Fruit fly (Drosophila melanogaster) whole organism, embryonic: Measurements from ENCODE around the gene Ugt37A2.

Source experiments
- Antp ChIP-seq: fragments of 200-800 bp; sonication (Bioruptor generic); optimal IDR thresholded peaks from 3 replicates; lab custom pipeline; 2016; ENCODE audit warnings: missing biosample characterization, missing genetic modification characterization
- Bdp1 ChIP-seq: fragments of 200-800 bp; sonication (Bioruptor generic); optimal IDR thresholded peaks from 3 replicates; lab custom pipeline; 2016; ENCODE audit warnings: missing biosample characterization, missing genetic modification characterization
- CG17568 ChIP-seq: fragments of 200-800 bp; sonication (Bioruptor generic); optimal IDR thresholded peaks from 2 replicates; lab custom pipeline; 2018; ENCODE audit warnings: missing biosample characterization, mild to moderate bottlenecking, missing genetic modification characterization, moderate library complexity
- CG32767 ChIP-seq: fragments of 200-800 bp; sonication (Bioruptor generic); IDR thresholded peaks from 2 replicates; pipeline ENCODE4 v1.3.6; 2022; ENCODE audit warnings: missing biosample characterization, missing genetic modification characterization
- CG3407 ChIP-seq: fragments of 200-800 bp; sonication (Bioruptor generic); optimal IDR thresholded peaks from 2 replicates; lab custom pipeline; 2018; ENCODE audit warnings: missing biosample characterization, mild to moderate bottlenecking, missing genetic modification characterization
- CG43689 ChIP-seq: fragments of 200-800 bp; sonication (Bioruptor generic); IDR thresholded peaks from 2 replicates; pipeline ENCODE4 v1.3.6; 2022; ENCODE audit warnings: missing biosample characterization, missing genetic modification characterization
- Sox102F ChIP-seq: fragments of 200-800 bp; sonication (Bioruptor generic); optimal IDR thresholded peaks from 2 replicates; lab custom pipeline; 2018; ENCODE audit warnings: missing biosample characterization, mild to moderate bottlenecking, missing genetic modification characterization, moderate library complexity
- Xbp1 ChIP-seq: fragments of 200-800 bp; sonication (Bioruptor generic); optimal IDR thresholded peaks from 3 replicates; lab custom pipeline; 2016; ENCODE audit warnings: missing biosample characterization, mild to moderate bottlenecking, missing genetic modification characterization
- ap ChIP-seq: fragments of 200-800 bp; sonication (Bioruptor generic); IDR thresholded peaks from 2 replicates; pipeline ENCODE4 v1.3.6; 2022; ENCODE audit warnings: missing biosample characterization, missing genetic modification characterization
- chif ChIP-seq, 2 experiments: fragments of 200-800 bp; sonication (Bioruptor generic); optimal IDR thresholded peaks; 3 replicates each; lab custom pipeline; 2016; ENCODE audit warnings: missing biosample characterization in 2 of 2, missing genetic modification characterization in 2 of 2
- fd96Cb ChIP-seq: fragments of 200-800 bp; sonication (Bioruptor generic); optimal IDR thresholded peaks from 2 replicates; lab custom pipeline; 2018; ENCODE audit warnings: missing biosample characterization, mild to moderate bottlenecking, missing genetic modification characterization, moderate library complexity
- sd ChIP-seq: fragments of 200-800 bp; sonication (Bioruptor generic); optimal IDR thresholded peaks from 3 replicates; lab custom pipeline; 2018; ENCODE audit warnings: missing biosample characterization, mild to moderate bottlenecking, missing genetic modification characterization, moderate library complexity

DNA sequence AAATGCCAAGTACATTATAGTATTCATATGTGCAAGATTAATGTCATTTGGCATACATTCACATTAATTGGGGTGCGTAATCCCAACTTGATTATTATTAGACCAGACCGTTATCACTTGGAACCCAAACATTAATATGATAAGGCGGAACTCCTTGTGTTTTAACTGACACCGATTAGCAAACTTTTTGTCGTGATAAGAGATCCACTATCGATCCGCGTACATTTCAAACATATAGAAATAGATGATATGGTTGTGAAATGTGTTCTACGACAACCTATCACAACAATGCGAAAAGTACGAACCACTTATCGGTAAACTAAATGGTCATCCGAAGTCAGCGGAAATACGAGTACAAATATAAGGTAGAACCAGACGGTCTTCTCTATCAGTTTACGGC lies at the start of gene Ugt37A2:
- no peak for TF ChIP-seq Bdp1
- TF ChIP-seq CG3407: no peak
- TF ChIP-seq sd (tag; lab: Kevin White, UChicago): no peak
- TF ChIP-seq fd96Cb (tag; lab: Kevin White, UChicago): no peak
- no peak for TF ChIP-seq ap (GFP tag; lab: Robert Waterston, UW)
- TF ChIP-seq CG43689 (GFP tag; lab: Robert Waterston, UW): no peak
- TF ChIP-seq CG17568 (GFP tag; lab: Kevin White, UChicago): no peak
- no peak for TF ChIP-seq Sox102F (GFP tag; lab: Kevin White, UChicago)
- no peak for TF ChIP-seq chif (GFP tag; optimal IDR thresholded peaks at IDR 0.05; lab: Kevin White, UChicago)
- TF ChIP-seq Xbp1 (GFP tag; lab: Kevin White, UChicago): no peak
- no peak for TF ChIP-seq CG32767 (GFP tag; lab: Robert Waterston, UW)
- TF ChIP-seq Antp (GFP tag; lab: Kevin White, UChicago): no peak
